Fruit fly (Drosophila melanogaster): Measurements from ENCODE around the gene Pvf2.

DNA sequence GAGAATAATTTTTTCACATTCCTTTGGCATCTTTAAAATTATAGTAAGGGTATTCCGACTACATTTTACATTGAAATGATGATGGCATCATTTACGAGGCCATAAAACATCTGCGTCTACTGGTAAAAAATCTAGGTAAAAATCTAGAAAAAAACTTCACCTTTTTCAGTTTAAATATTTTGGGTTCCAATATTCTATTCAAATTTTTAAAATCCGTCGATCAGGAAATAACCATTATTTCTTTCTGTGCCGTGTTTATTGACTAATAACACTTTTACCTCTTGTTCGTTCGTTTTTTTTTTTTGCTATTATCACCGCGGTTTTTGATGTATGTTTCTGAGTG is 45.1 kb downstream of the Pvf2 start:
- TF ChIP-seq psq (GFP tag; optimal IDR thresholded peaks at IDR 0.05) (peak; percentile 65), Jra (GFP tag; optimal IDR thresholded peaks at IDR 0.05) (peak; percentile 65), dl (GFP tag; optimal IDR thresholded peaks at IDR 0.05; ENCODE audit: insufficient read depth in 1 of 2, partially characterized antibody in 2 of 2) (no peak), lola (GFP tag; optimal IDR thresholded peaks at IDR 0.05) (no peak), CG32264 (GFP tag; optimal IDR thresholded peaks at IDR 0.05) (peak; percentile 16), Mio (GFP tag; optimal IDR thresholded peaks at IDR 0.05) (no peak), Abd-B (GFP tag; optimal IDR thresholded peaks at IDR 0.05) (no peak), HLH106 (tag; optimal IDR thresholded peaks at IDR 0.05) (peak; percentile 66), OdsH (GFP tag; optimal IDR thresholded peaks at IDR 0.05) (peak; percentile 82), CG9705 (GFP tag; optimal IDR thresholded peaks at IDR 0.05) (no peak), dmrt93B (GFP tag; optimal IDR thresholded peaks at IDR 0.05) (no peak), pan (optimal IDR thresholded peaks at IDR 0.05) (no peak), br (GFP tag; optimal IDR thresholded peaks at IDR 0.05) (peak; percentile 86), sv (GFP tag; optimal IDR thresholded peaks at IDR 0.05) (no peak)

All from whole organism, wandering third instar larva.